Worm (Caenorhabditis elegans) whole organism, L4 larva: ENCODE measurements around the gene F36F12.3.

Source experiments
- ZK546.5 ChIP-seq, 2 experiments: sonication (generic microtip); optimal IDR thresholded peaks; 2 replicates each; lab custom pipeline; 2017; ENCODE audit warnings: missing biosample characterization in 2 of 2, missing genetic modification characterization in 2 of 2
- aha-1 ChIP-seq: fragments of 150-350 bp; peaks from one replicate; lab custom pipeline; 2014; ENCODE audit warnings: missing biosample characterization, missing genetic modification characterization
- ama-1 ChIP-seq: fragments of 150-350 bp; optimal IDR thresholded peaks from 2 replicates; lab custom pipeline; 2014; ENCODE audit warnings: inconsistent platforms, mixed read lengths
- fkh-10 ChIP-seq: fragments of 150-350 bp; optimal IDR thresholded peaks from 2 replicates; lab custom pipeline; 2014; ENCODE audit warnings: missing biosample characterization, missing genetic modification reagents, missing genetic modification characterization
- lin-29 ChIP-seq: fragments of 200-800 bp; sonication (Bioruptor generic); IDR thresholded peaks from 2 replicates; pipeline ENCODE4 v1.3.6; 2022; ENCODE audit warnings: missing genetic modification reagents, missing genetic modification characterization, missing compliant biosample characterization
- lin-39 ChIP-seq: fragments of 150-350 bp; optimal IDR thresholded peaks from 2 replicates; lab custom pipeline; 2014; ENCODE audit warnings: missing biosample characterization, missing genetic modification reagents, missing genetic modification characterization
- mdl-1 ChIP-seq, 2 experiments: fragments of 150-350 bp in 1 of 2; sonication (generic microtip) in 1 of 2; optimal IDR thresholded peaks; 2 replicates each; lab custom pipeline; 2014 to 2017; ENCODE audit warnings: missing biosample characterization in 2 of 2, missing genetic modification characterization in 2 of 2
- nhr-111 ChIP-seq: fragments of 200-800 bp; sonication (Bioruptor generic); optimal IDR thresholded peaks from 2 replicates; lab custom pipeline; 2018; ENCODE audit warnings: mild to moderate bottlenecking, missing genetic modification characterization, missing compliant biosample characterization
- nhr-76 ChIP-seq: fragments of 150-350 bp; optimal IDR thresholded peaks from 2 replicates; lab custom pipeline; 2014; ENCODE audit warnings: missing biosample characterization, missing genetic modification characterization
- snpc-1.2 ChIP-seq: fragments of 200-800 bp; sonication (Bioruptor generic); IDR thresholded peaks from 2 replicates; pipeline ENCODE4 v1.3.6; 2022; ENCODE audit warnings: missing genetic modification reagents, missing genetic modification characterization, missing compliant biosample characterization
- zip-2 ChIP-seq: fragments of 150-350 bp; optimal IDR thresholded peaks from 2 replicates; lab custom pipeline; 2014; ENCODE audit warnings: missing biosample characterization, missing genetic modification characterization

DNA sequence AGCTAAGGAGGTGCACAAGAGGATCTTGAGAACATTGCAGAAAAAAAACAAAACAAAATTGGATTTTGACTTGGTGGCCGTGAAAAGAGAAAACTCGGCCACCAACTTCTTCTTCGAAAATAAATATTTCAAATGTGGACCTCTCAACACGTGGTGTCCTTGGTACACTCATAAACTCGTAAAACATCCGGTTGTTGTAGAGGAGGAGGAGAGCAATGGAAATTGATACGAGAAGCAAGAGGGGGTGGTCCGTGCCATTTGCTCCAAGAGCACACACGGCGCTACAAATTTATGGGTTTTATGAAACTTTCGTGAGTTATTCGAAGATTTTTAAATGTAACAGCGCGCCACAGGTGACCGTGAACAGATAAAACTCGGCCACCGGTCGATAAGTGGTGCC lies 3.7 kb upstream of the F36F12.3 start:
- no peak for TF ChIP-seq lin-39 (tag; lab: Kevin White, UChicago)
- no peak for TF ChIP-seq fkh-10 (GFP tag; lab: Kevin White, UChicago)
- no peak for TF ChIP-seq aha-1 (tag; lab: Kevin White, UChicago)
- no peak for TF ChIP-seq ZK546.5 (tag; optimal IDR thresholded peaks at IDR 0.05; lab: Kevin White, UChicago)
- no peak for TF ChIP-seq mdl-1 (tag; optimal IDR thresholded peaks at IDR 0.05; lab: Kevin White, UChicago)
- no peak for TF ChIP-seq zip-2 (tag; lab: Kevin White, UChicago)
- no peak for TF ChIP-seq ama-1 (lab: Kevin White, UChicago)
- no peak for TF ChIP-seq lin-29
- TF ChIP-seq nhr-76 (tag; lab: Kevin White, UChicago): no peak
- no peak for TF ChIP-seq nhr-111 (GFP tag; lab: Kevin White, UChicago)
- no peak for TF ChIP-seq snpc-1.2
